Worm (Caenorhabditis elegans) whole organism, L2 larva: Measurements from ENCODE around the gene T03F6.10.

Experiments
- C34F6.9 ChIP-seq: fragments of 150-350 bp; optimal IDR thresholded peaks from 2 replicates; lab custom pipeline; 2014; ENCODE audit warnings: missing biosample characterization, missing genetic modification characterization
- F13H6.1 ChIP-seq: sonication (generic microtip); optimal IDR thresholded peaks from 2 replicates; lab custom pipeline; 2016; ENCODE audit warnings: missing genetic modification characterization, missing compliant biosample characterization
- Y55F3AM.14 ChIP-seq: fragments of 200-800 bp; sonication (Bioruptor generic); optimal IDR thresholded peaks from 2 replicates; lab custom pipeline; 2018; ENCODE audit warnings: mild to moderate bottlenecking, missing genetic modification characterization, missing compliant biosample characterization
- ZK546.5 ChIP-seq: sonication (generic microtip); optimal IDR thresholded peaks from 2 replicates; lab custom pipeline; 2017; ENCODE audit warnings: missing biosample characterization, missing genetic modification characterization
- aly-2 ChIP-seq: fragments of 150-350 bp; optimal IDR thresholded peaks from 2 replicates; lab custom pipeline; 2014; ENCODE audit warnings: missing biosample characterization, missing genetic modification characterization
- ama-1 ChIP-seq: fragments of 150-350 bp; optimal IDR thresholded peaks from 2 replicates; lab custom pipeline; 2018; ENCODE audit warnings: inconsistent platforms
- blmp-1 ChIP-seq: sonication (generic microtip); optimal IDR thresholded peaks from 2 replicates; lab custom pipeline; 2017; ENCODE audit warnings: missing genetic modification characterization, mild to moderate bottlenecking, missing compliant biosample characterization, antibody characterized with exemption, moderate library complexity; ENCODE audit not compliant: insufficient read depth
- ceh-16 ChIP-seq: fragments of 150-350 bp; optimal IDR thresholded peaks from 2 replicates; lab custom pipeline; 2014; ENCODE audit warnings: missing biosample characterization, missing genetic modification characterization
- crh-2 ChIP-seq: sonication (generic microtip); optimal IDR thresholded peaks from 2 replicates; lab custom pipeline; 2017; ENCODE audit warnings: missing biosample characterization, missing genetic modification characterization
- elt-1 ChIP-seq: fragments of 150-350 bp; optimal IDR thresholded peaks from 2 replicates; lab custom pipeline; 2014; ENCODE audit warnings: missing biosample characterization, missing genetic modification characterization
- elt-3 ChIP-seq: sonication (generic microtip); optimal IDR thresholded peaks from 2 replicates; lab custom pipeline; 2017; ENCODE audit warnings: missing biosample characterization, missing genetic modification characterization
- fos-1 ChIP-seq: fragments of 150-350 bp; optimal IDR thresholded peaks from 2 replicates; lab custom pipeline; 2014; ENCODE audit warnings: missing biosample characterization, missing genetic modification characterization
- gmeb-1 ChIP-seq: fragments of 150-350 bp; optimal IDR thresholded peaks from 2 replicates; lab custom pipeline; 2014; ENCODE audit warnings: missing biosample characterization, missing genetic modification characterization
- lin-11 ChIP-seq: fragments of 150-350 bp; sonication (generic microtip); optimal IDR thresholded peaks from 2 replicates; lab custom pipeline; 2014; ENCODE audit warnings: missing biosample characterization, missing genetic modification characterization, inconsistent platforms, mixed read lengths
- lin-13 ChIP-seq: fragments of 150-350 bp; optimal IDR thresholded peaks from 2 replicates; lab custom pipeline; 2014; ENCODE audit warnings: missing biosample characterization, missing genetic modification reagents, missing genetic modification characterization
- lsy-2 ChIP-seq, 2 experiments: fragments of 150-350 bp in 1 of 2; sonication (generic microtip) in 1 of 2; optimal IDR thresholded peaks; 2 replicates each; lab custom pipeline; 2014 to 2017; ENCODE audit warnings: missing biosample characterization in 2 of 2, missing genetic modification characterization in 2 of 2
- mdl-1 ChIP-seq, 2 experiments: fragments of 150-350 bp in 1 of 2; sonication (generic microtip) in 1 of 2; optimal IDR thresholded peaks; 2 replicates each; lab custom pipeline; 2017; ENCODE audit warnings: missing biosample characterization in 2 of 2, missing genetic modification characterization in 2 of 2
- nhr-10 ChIP-seq: sonication (generic microtip); optimal IDR thresholded peaks from 2 replicates; lab custom pipeline; 2017; ENCODE audit warnings: missing biosample characterization, missing genetic modification characterization
- nhr-11 ChIP-seq: fragments of 150-350 bp; optimal IDR thresholded peaks from 2 replicates; lab custom pipeline; 2014; ENCODE audit warnings: missing biosample characterization, missing genetic modification characterization
- nhr-12 ChIP-seq: fragments of 150-350 bp; optimal IDR thresholded peaks from 2 replicates; lab custom pipeline; 2014; ENCODE audit warnings: missing biosample characterization, missing genetic modification characterization
- nhr-129 ChIP-seq: fragments of 150-350 bp; optimal IDR thresholded peaks from 2 replicates; lab custom pipeline; 2014; ENCODE audit warnings: missing biosample characterization, missing genetic modification characterization
- nhr-21 ChIP-seq: fragments of 150-350 bp; optimal IDR thresholded peaks from 2 replicates; lab custom pipeline; 2014; ENCODE audit warnings: missing biosample characterization, missing genetic modification characterization
- nhr-25 ChIP-seq: fragments of 150-350 bp; sonication (generic microtip); optimal IDR thresholded peaks from 3 replicates; lab custom pipeline; 2014; ENCODE audit warnings: missing biosample characterization, missing genetic modification characterization
- peb-1 ChIP-seq: fragments of 150-350 bp; optimal IDR thresholded peaks from 2 replicates; lab custom pipeline; 2014; ENCODE audit warnings: missing biosample characterization, missing genetic modification characterization
- sem-4 ChIP-seq: fragments of 150-350 bp; optimal IDR thresholded peaks from 2 replicates; lab custom pipeline; 2014; ENCODE audit warnings: missing biosample characterization, missing genetic modification reagents, missing genetic modification characterization
- skn-1 ChIP-seq: sonication (generic microtip); optimal IDR thresholded peaks from 2 replicates; lab custom pipeline; 2017; ENCODE audit warnings: missing biosample characterization, missing genetic modification characterization
- sma-3 ChIP-seq: sonication (generic microtip); optimal IDR thresholded peaks from 2 replicates; lab custom pipeline; 2016; ENCODE audit warnings: missing genetic modification reagents, missing genetic modification characterization, missing compliant biosample characterization
- snpc-4 ChIP-seq: fragments of 150-350 bp; optimal IDR thresholded peaks from 2 replicates; lab custom pipeline; 2014; ENCODE audit warnings: missing biosample characterization, missing genetic modification characterization
- unc-55 ChIP-seq: fragments of 150-350 bp; sonication (generic microtip); optimal IDR thresholded peaks from 3 replicates; lab custom pipeline; 2014; ENCODE audit warnings: missing biosample characterization, missing genetic modification reagents, missing genetic modification characterization
- unc-62 ChIP-seq: fragments of 150-350 bp; optimal IDR thresholded peaks from 2 replicates; lab custom pipeline; 2014; ENCODE audit warnings: missing biosample characterization, missing genetic modification reagents, missing genetic modification characterization
- zag-1 ChIP-seq: fragments of 150-350 bp; optimal IDR thresholded peaks from 2 replicates; lab custom pipeline; 2014; ENCODE audit warnings: missing biosample characterization, missing genetic modification characterization

T03F6.10 gene

ce11 chrIII:13381684-13382083 is 3.5 kb upstream of the T03F6.10 start:
- TF ChIP-seq gmeb-1, result no peak
- peak; percentile 71 for TF ChIP-seq blmp-1 (tag; lab: Kevin White, UChicago)
- TF ChIP-seq unc-55, result peak; percentile 71

ce11 chrIII:13380881-13381280 is 2.7 kb upstream of the T03F6.10 start:
- TF ChIP-seq blmp-1 (tag; lab: Kevin White, UChicago) (peak; percentile 19), ZK546.5 (tag; lab: Kevin White, UChicago) (no peak), nhr-25 (peak; percentile 50)

- TF ChIP-seq sem-4 (tag; lab: Kevin White, UChicago) (no peak), zag-1 (tag; lab: Kevin White, UChicago) (no peak), Y55F3AM.14 (GFP tag; lab: Kevin White, UChicago) (no peak), snpc-4 (no peak), peb-1 (tag; lab: Kevin White, UChicago) (no peak), nhr-21 (no peak), elt-3 (tag; lab: Kevin White, UChicago) (no peak), unc-55 (no peak), fos-1 (tag; lab: Kevin White, UChicago) (no peak)
Observed at ce11 chrIII:13380196-13380595, 2.1 kb upstream of the T03F6.10 start, which contains the start of gene T03F6.6. Gene T03F6.6, minus strand, starts transcription at chrIII:13380296.

ce11 chrIII:13377249-13377648 is 893 bp downstream of the T03F6.10 start:
- TF ChIP-seq sma-3 (GFP tag; lab: Kevin White, UChicago) (peak; percentile 32), nhr-129 (tag; lab: Kevin White, UChicago) (peak; percentile 24), nhr-11 (tag; lab: Kevin White, UChicago) (no peak), mdl-1 (tag; optimal IDR thresholded peaks at IDR 0.05; lab: Kevin White, UChicago) (peak in 1 of 2 experiments; percentile 19), unc-55 (peak; percentile 54), ceh-16 (no peak), peb-1 (tag; lab: Kevin White, UChicago) (no peak), ZK546.5 (tag; lab: Kevin White, UChicago) (no peak), C34F6.9 (peak; percentile 40), crh-2 (peak; percentile 52), lin-11 (tag; lab: Kevin White, UChicago) (peak; percentile 36), F13H6.1 (tag; lab: Kevin White, UChicago) (peak; percentile 77), elt-1 (tag; lab: Kevin White, UChicago) (no peak), lsy-2 (tag; optimal IDR thresholded peaks at IDR 0.05; lab: Kevin White, UChicago) (peak; percentile 8 to 67), zag-1 (tag; lab: Kevin White, UChicago) (peak; percentile 13), lin-13 (no peak), fos-1 (tag; lab: Kevin White, UChicago) (peak; percentile 86), gmeb-1 (peak; percentile 24)
- TF ChIP-seq, all 48 proteins: peak for 12

- TF ChIP-seq nhr-10 (tag; lab: Kevin White, UChicago), result no peak
- no peak for TF ChIP-seq aly-2 (tag; lab: Kevin White, UChicago)
- TF ChIP-seq ZK546.5 (tag; lab: Kevin White, UChicago), result no peak
- TF ChIP-seq lsy-2 (tag; optimal IDR thresholded peaks at IDR 0.05; lab: Kevin White, UChicago), result peak in 1 of 2 experiments; percentile 46
- TF ChIP-seq crh-2, result no peak
- TF ChIP-seq C34F6.9, result no peak
- TF ChIP-seq, all 48 proteins: peak for 1
Observed at ce11 chrIII:13376304-13376760, 1.8 kb downstream of the T03F6.10 start, which contains the start of gene lis-1. Gene lis-1, minus strand, starts transcription at chrIII:13376710.

- TF ChIP-seq mdl-1 (tag; optimal IDR thresholded peaks at IDR 0.05; lab: Kevin White, UChicago), result no peak
- TF ChIP-seq snpc-4, result no peak
- no peak for TF ChIP-seq aly-2 (tag; lab: Kevin White, UChicago)
- TF ChIP-seq nhr-12 (tag; lab: Kevin White, UChicago), result no peak
- no peak for TF ChIP-seq elt-1 (tag; lab: Kevin White, UChicago)
- TF ChIP-seq ama-1 (lab: Kevin White, UChicago), result no peak
- no peak for TF ChIP-seq skn-1 (tag; lab: Kevin White, UChicago)
- TF ChIP-seq C34F6.9, result no peak
- TF ChIP-seq sem-4 (tag; lab: Kevin White, UChicago), result no peak
- TF ChIP-seq lin-13, result no peak
- TF ChIP-seq unc-62, result no peak
Observed at ce11 chrIII:13370980-13371379, 7.2 kb downstream of the T03F6.10 start, which contains the start of gene T03F6.9. Gene T03F6.9, minus strand, starts transcription at chrIII:13371080.
